Worm (Caenorhabditis elegans): Measurements from ENCODE around the gene rev-3.

The rev-3 gene

ce11 chrIII:5790550-5790949 is at the start of gene rev-3:
Gene rev-3 (minus strand): TSS chrIII:5790650.
- no peak for TF ChIP-seq hlh-1 (tag; optimal IDR thresholded peaks at IDR 0.05)
- no peak for TF ChIP-seq drap-1 (GFP tag; optimal IDR thresholded peaks at IDR 0.05)
- TF ChIP-seq lsy-2 (tag; optimal IDR thresholded peaks at IDR 0.05): no peak
- no peak for TF ChIP-seq nhr-28 (tag; optimal IDR thresholded peaks at IDR 0.05)
- no peak for TF ChIP-seq pha-4 (tag; optimal IDR thresholded peaks at IDR 0.05)
- no peak for TF ChIP-seq ztf-11 (tag; optimal IDR thresholded peaks at IDR 0.05)
- TF ChIP-seq lin-13 (tag; optimal IDR thresholded peaks at IDR 0.05): no peak
- TF ChIP-seq cnd-1 (tag; optimal IDR thresholded peaks at IDR 0.05): no peak
- no peak for TF ChIP-seq nhr-2 (tag; optimal IDR thresholded peaks at IDR 0.05)
- no peak for TF ChIP-seq sem-2 (GFP tag; optimal IDR thresholded peaks at IDR 0.05)

DNA sequence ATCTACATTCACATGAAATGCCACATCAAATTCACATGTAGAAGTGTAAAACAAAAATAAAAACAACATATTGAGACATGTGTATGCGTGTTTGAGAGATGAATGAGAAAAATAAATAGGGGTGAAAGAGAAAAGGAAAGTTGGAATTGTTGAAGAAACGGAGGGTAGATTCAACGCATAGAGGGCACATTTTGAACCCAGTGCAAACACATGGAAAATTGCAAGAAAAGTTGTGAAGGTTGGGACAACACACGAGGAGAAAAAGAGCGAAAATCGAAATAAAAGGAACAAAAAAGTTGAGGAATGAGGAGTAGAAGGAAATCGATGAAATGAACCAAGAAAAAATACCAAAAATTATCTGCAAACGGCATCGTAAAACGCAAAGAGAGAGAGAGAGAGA is 49.1 kb upstream of the rev-3 start:
- TF ChIP-seq bed-3 (GFP tag; optimal IDR thresholded peaks at IDR 0.05) (no peak), elt-3 (tag; optimal IDR thresholded peaks at IDR 0.05) (no peak), lin-32 (GFP tag; optimal IDR thresholded peaks at IDR 0.05) (no peak), cnd-1 (tag; optimal IDR thresholded peaks at IDR 0.05) (no peak), pha-4 (tag; optimal IDR thresholded peaks at IDR 0.05) (no peak), lin-13 (tag; optimal IDR thresholded peaks at IDR 0.05) (no peak), zip-8 (tag; optimal IDR thresholded peaks at IDR 0.05) (no peak), snpc-4 (tag; optimal IDR thresholded peaks at IDR 0.05) (no peak), ceh-83 (GFP tag; optimal IDR thresholded peaks at IDR 0.05) (no peak)

- TF ChIP-seq unc-39 (tag; optimal IDR thresholded peaks at IDR 0.05): no peak
- TF ChIP-seq elt-3 (tag; optimal IDR thresholded peaks at IDR 0.05): peak; percentile 32
- TF ChIP-seq nhr-12 (tag; optimal IDR thresholded peaks at IDR 0.05): no peak
These were observed 48.7 kb upstream of the rev-3 start for ce11 chrIII:5839147-5839546.

ce11 chrIII:5838159-5839046 is 48.0 kb upstream of the rev-3 start:
- no peak for TF ChIP-seq flh-1 (GFP tag; optimal IDR thresholded peaks at IDR 0.05)
- peak; percentile 48 for TF ChIP-seq ham-2 (GFP tag; optimal IDR thresholded peaks at IDR 0.05)
- TF ChIP-seq ceh-83 (GFP tag; optimal IDR thresholded peaks at IDR 0.05): no peak
- peak; percentile 26 for TF ChIP-seq mep-1 (tag; optimal IDR thresholded peaks at IDR 0.05)
- no peak for TF ChIP-seq zip-8 (tag; optimal IDR thresholded peaks at IDR 0.05)
- TF ChIP-seq ceh-43 (GFP tag; optimal IDR thresholded peaks at IDR 0.05): no peak
- TF ChIP-seq elt-3 (tag; optimal IDR thresholded peaks at IDR 0.05): peak; percentile 15
- TF ChIP-seq drap-1 (GFP tag; optimal IDR thresholded peaks at IDR 0.05): no peak
- no peak for TF ChIP-seq bed-3 (GFP tag; optimal IDR thresholded peaks at IDR 0.05)
- no peak for TF ChIP-seq unc-62 (GFP tag; optimal IDR thresholded peaks at IDR 0.05)
- TF ChIP-seq nhr-2 (tag; optimal IDR thresholded peaks at IDR 0.05): no peak
- no peak for TF ChIP-seq nhr-12 (tag; optimal IDR thresholded peaks at IDR 0.05)
- no peak for TF ChIP-seq sem-2 (GFP tag; optimal IDR thresholded peaks at IDR 0.05)
- TF ChIP-seq mab-5 (tag; optimal IDR thresholded peaks at IDR 0.05): no peak
- TF ChIP-seq blmp-1 (tag; optimal IDR thresholded peaks at IDR 0.05): no peak
- no peak for TF ChIP-seq cnd-1 (tag; optimal IDR thresholded peaks at IDR 0.05)
- no peak for TF ChIP-seq lin-13 (tag; optimal IDR thresholded peaks at IDR 0.05)
- TF ChIP-seq elt-1 (tag; optimal IDR thresholded peaks at IDR 0.05; ENCODE audit: borderline replicate concordance, insufficient read depth): peak; percentile 95
- no peak for TF ChIP-seq lin-32 (GFP tag; optimal IDR thresholded peaks at IDR 0.05)
- no peak for TF ChIP-seq ztf-11 (tag; optimal IDR thresholded peaks at IDR 0.05)
- no peak for TF ChIP-seq tbx-8 (GFP tag; optimal IDR thresholded peaks at IDR 0.05)
- TF ChIP-seq ceh-39 (tag; optimal IDR thresholded peaks at IDR 0.05): no peak
- no peak for TF ChIP-seq pha-4 (tag; optimal IDR thresholded peaks at IDR 0.05)
- TF ChIP-seq nhr-76 (tag; optimal IDR thresholded peaks at IDR 0.05): no peak
- no peak for TF ChIP-seq M03D4.4 (tag; optimal IDR thresholded peaks at IDR 0.05)
- no peak for TF ChIP-seq lsy-2 (tag; optimal IDR thresholded peaks at IDR 0.05)
- TF ChIP-seq snpc-4 (tag; optimal IDR thresholded peaks at IDR 0.05): no peak
- no peak for TF ChIP-seq mls-2 (tag; optimal IDR thresholded peaks at IDR 0.05)
- TF ChIP-seq unc-120 (tag; optimal IDR thresholded peaks at IDR 0.05; ENCODE audit: poor library complexity, severe bottlenecking): no peak
- no peak for TF ChIP-seq nhr-28 (tag; optimal IDR thresholded peaks at IDR 0.05)
- TF ChIP-seq hlh-1 (tag; optimal IDR thresholded peaks at IDR 0.05): no peak
